Fruit fly (Drosophila melanogaster) whole organism, embryonic: ENCODE measurements around the gene Fie.
A peak's percentile ranks its signal among the peaks of the same experiment; 100 is the strongest.

Experiments
- B-H2 ChIP-seq: fragments of 200-800 bp; sonication (Bioruptor generic); optimal IDR thresholded peaks from 2 replicates; lab custom pipeline; 2018; ENCODE audit warnings: missing biosample characterization, mild to moderate bottlenecking, missing genetic modification characterization
- BEAF-32 ChIP-seq: fragments of 200-800 bp; sonication (Bioruptor generic); optimal IDR thresholded peaks from 3 replicates; lab custom pipeline; 2017; ENCODE audit warnings: missing biosample characterization, missing genetic modification characterization, mild to moderate bottlenecking, moderate library complexity, missing genetic modification reagents
- Bgb ChIP-seq: fragments of 200-800 bp; sonication (Bioruptor generic); IDR thresholded peaks from 2 replicates; pipeline ENCODE4 v1.3.6; 2022; ENCODE audit warnings: missing biosample characterization, missing genetic modification characterization; ENCODE audit not compliant: partially characterized antibody
- Blimp-1 ChIP-seq: fragments of 200-800 bp; sonication (Bioruptor generic); optimal IDR thresholded peaks from 3 replicates; lab custom pipeline; 2018; ENCODE audit warnings: missing biosample characterization, missing genetic modification characterization, mild to moderate bottlenecking, moderate library complexity, missing genetic modification reagents
- CG10209 ChIP-seq: fragments of 200-800 bp; sonication (Bioruptor generic); optimal IDR thresholded peaks from 3 replicates; lab custom pipeline; 2017; ENCODE audit warnings: missing biosample characterization, mild to moderate bottlenecking, missing genetic modification characterization, missing genetic modification reagents
- CG1024 ChIP-seq: fragments of 200-800 bp; sonication (Bioruptor generic); IDR thresholded peaks from 2 replicates; pipeline ENCODE4 v1.3.6; 2022; ENCODE audit warnings: missing biosample characterization, missing genetic modification characterization
- CG10959 ChIP-seq: fragments of 200-800 bp; sonication (Bioruptor generic); IDR thresholded peaks from 2 replicates; pipeline ENCODE4 v1.3.6; 2022; ENCODE audit warnings: missing biosample characterization, missing genetic modification characterization
- CG11560 ChIP-seq: fragments of 200-800 bp; sonication (Bioruptor generic); IDR thresholded peaks from 3 replicates; pipeline ENCODE4 v1.3.6; 2022; ENCODE audit warnings: missing biosample characterization, missing genetic modification characterization
- CG12744 ChIP-seq: fragments of 200-800 bp; sonication (Bioruptor generic); optimal IDR thresholded peaks from 2 replicates; lab custom pipeline; 2016; ENCODE audit warnings: missing biosample characterization, missing genetic modification characterization
- CG12769 ChIP-seq: fragments of 200-800 bp; sonication (Bioruptor generic); optimal IDR thresholded peaks from 2 replicates; lab custom pipeline; 2019; ENCODE audit warnings: missing biosample characterization, mild to moderate bottlenecking, missing genetic modification characterization, moderate library complexity
- CG14050 ChIP-seq: fragments of 200-800 bp; sonication (Bioruptor generic); IDR thresholded peaks from 3 replicates; pipeline ENCODE4 v1.3.6; 2022; ENCODE audit warnings: missing biosample characterization, missing genetic modification characterization
- CG16779 ChIP-seq: fragments of 200-800 bp; sonication (Bioruptor generic); IDR thresholded peaks from 2 replicates; pipeline ENCODE4 v1.3.6; 2022; ENCODE audit warnings: missing biosample characterization, missing genetic modification characterization
- CG16813 ChIP-seq: fragments of 200-800 bp; sonication (Bioruptor generic); IDR thresholded peaks from 3 replicates; pipeline ENCODE4 v1.3.6; 2022; ENCODE audit warnings: missing biosample characterization, missing genetic modification characterization; ENCODE audit not compliant: partially characterized antibody
- CG16863 ChIP-seq: fragments of 200-800 bp; sonication (Bioruptor generic); optimal IDR thresholded peaks from 3 replicates; lab custom pipeline; 2016; ENCODE audit warnings: missing biosample characterization, missing genetic modification characterization
- CG18262 ChIP-seq: fragments of 200-800 bp; optimal IDR thresholded peaks from 3 replicates; lab custom pipeline; 2019; ENCODE audit warnings: missing biosample characterization, mild to moderate bottlenecking, missing genetic modification characterization, moderate library complexity
- CG1832 ChIP-seq: fragments of 200-800 bp; sonication (Bioruptor generic); optimal IDR thresholded peaks from 2 replicates; lab custom pipeline; 2017; ENCODE audit warnings: missing biosample characterization, mild to moderate bottlenecking, missing genetic modification characterization, inconsistent platforms
- CG31365 ChIP-seq: fragments of 200-800 bp; sonication (Bioruptor generic); optimal IDR thresholded peaks from 2 replicates; lab custom pipeline; 2018; ENCODE audit warnings: missing biosample characterization, mild to moderate bottlenecking, missing genetic modification characterization
- CG32532 ChIP-seq: fragments of 200-800 bp; sonication (Bioruptor generic); IDR thresholded peaks from 2 replicates; pipeline ENCODE4 v1.3.6; 2022; ENCODE audit warnings: missing biosample characterization, missing genetic modification characterization
- CG3838 ChIP-seq: fragments of 200-800 bp; sonication (Bioruptor generic); optimal IDR thresholded peaks from 3 replicates; lab custom pipeline; 2016; ENCODE audit warnings: missing biosample characterization, missing genetic modification characterization
- CG6683 ChIP-seq: fragments of 200-800 bp; sonication (Bioruptor generic); optimal IDR thresholded peaks from 2 replicates; lab custom pipeline; 2017; ENCODE audit warnings: missing biosample characterization, mild to moderate bottlenecking, missing genetic modification characterization, missing genetic modification reagents
- CG6689 ChIP-seq: fragments of 200-800 bp; sonication (Bioruptor generic); IDR thresholded peaks from 2 replicates; pipeline ENCODE4 v1.3.6; 2022; ENCODE audit warnings: missing biosample characterization, missing genetic modification characterization
- CG8089 ChIP-seq: fragments of 200-800 bp; sonication (Bioruptor generic); optimal IDR thresholded peaks from 3 replicates; lab custom pipeline; 2016; ENCODE audit warnings: missing biosample characterization, missing genetic modification characterization
- CG8944 ChIP-seq: fragments of 200-800 bp; sonication (Bioruptor generic); optimal IDR thresholded peaks from 3 replicates; lab custom pipeline; 2016; ENCODE audit warnings: missing biosample characterization, missing genetic modification characterization
- CoRest ChIP-seq: fragments of 200-800 bp; sonication (Bioruptor generic); optimal IDR thresholded peaks from 3 replicates; lab custom pipeline; 2018; ENCODE audit warnings: missing biosample characterization, mild to moderate bottlenecking, missing genetic modification characterization, moderate library complexity
- Dip2 ChIP-seq: fragments of 200-800 bp; sonication (Bioruptor generic); IDR thresholded peaks from 2 replicates; pipeline ENCODE4 v1.3.6; 2022; ENCODE audit warnings: missing biosample characterization, missing genetic modification characterization
- Dp ChIP-seq: fragments of 200-800 bp; sonication (Bioruptor generic); optimal IDR thresholded peaks from 2 replicates; lab custom pipeline; 2018; ENCODE audit warnings: missing biosample characterization, mild to moderate bottlenecking, missing genetic modification characterization, moderate library complexity
- Gsc ChIP-seq: fragments of 200-800 bp; sonication (Bioruptor generic); IDR thresholded peaks from 2 replicates; pipeline ENCODE4 v1.3.6; 2022; ENCODE audit warnings: missing biosample characterization, missing genetic modification characterization
- Hr39 ChIP-seq: fragments of >200 bp; optimal IDR thresholded peaks from 2 replicates; lab custom pipeline; 2017
- Meics ChIP-seq: fragments of 200-800 bp; sonication (Bioruptor generic); optimal IDR thresholded peaks from 2 replicates; lab custom pipeline; 2017; ENCODE audit warnings: missing biosample characterization, mild to moderate bottlenecking, missing genetic modification characterization
- Myb ChIP-seq: fragments of 200-800 bp; sonication (Bioruptor generic); optimal IDR thresholded peaks from 2 replicates; lab custom pipeline; 2016; ENCODE audit warnings: missing biosample characterization, missing genetic modification characterization
- NFAT ChIP-seq: fragments of 200-800 bp; sonication (Bioruptor generic); IDR thresholded peaks from 2 replicates; pipeline ENCODE4 v1.3.6; 2022; ENCODE audit warnings: missing biosample characterization, missing genetic modification characterization
- NK7.1 ChIP-seq: fragments of 200-800 bp; sonication (Bioruptor generic); optimal IDR thresholded peaks from 3 replicates; lab custom pipeline; 2016; ENCODE audit warnings: missing biosample characterization, missing genetic modification characterization
- Poxn ChIP-seq: fragments of 200-800 bp; sonication (Bioruptor generic); IDR thresholded peaks from 2 replicates; pipeline ENCODE4 v1.3.6; 2022; ENCODE audit warnings: missing biosample characterization, missing genetic modification characterization
- Ravus ChIP-seq: fragments of 200-800 bp; sonication (Bioruptor generic); IDR thresholded peaks from 2 replicates; pipeline ENCODE4 v1.3.6; 2022; ENCODE audit warnings: missing biosample characterization, missing genetic modification characterization
- Six4 ChIP-seq: fragments of 200-800 bp; sonication (Bioruptor generic); optimal IDR thresholded peaks from 2 replicates; lab custom pipeline; 2016; ENCODE audit warnings: missing biosample characterization, missing genetic modification characterization
- cad ChIP-seq: fragments of >200 bp; optimal IDR thresholded peaks from 2 replicates; lab custom pipeline; 2017; ENCODE audit warnings: missing biosample characterization, missing genetic modification characterization
- chinmo ChIP-seq: fragments of 200-800 bp; sonication (Bioruptor generic); IDR thresholded peaks from 4 replicates; pipeline ENCODE4 v1.3.6; 2022; ENCODE audit warnings: missing biosample characterization, missing genetic modification characterization; ENCODE audit not compliant: partially characterized antibody
- disco-r ChIP-seq: fragments of 200-800 bp; sonication (Bioruptor generic); optimal IDR thresholded peaks from 2 replicates; lab custom pipeline; 2016; ENCODE audit warnings: missing biosample characterization, missing genetic modification characterization
- dmrt99B ChIP-seq: fragments of 200-800 bp; sonication (Bioruptor generic); optimal IDR thresholded peaks from 2 replicates; lab custom pipeline; 2018; ENCODE audit warnings: missing biosample characterization, mild to moderate bottlenecking, missing genetic modification characterization, moderate library complexity
- ewg ChIP-seq: fragments of 200-800 bp; sonication (Bioruptor generic); optimal IDR thresholded peaks from 3 replicates; lab custom pipeline; 2017; ENCODE audit warnings: mild to moderate bottlenecking, missing biosample characterization, missing genetic modification reagents, missing genetic modification characterization
- fd102C ChIP-seq: fragments of 200-800 bp; sonication (Bioruptor generic); optimal IDR thresholded peaks from 2 replicates; lab custom pipeline; 2018; ENCODE audit warnings: missing biosample characterization, mild to moderate bottlenecking, missing genetic modification characterization, moderate library complexity
- jigr1 ChIP-seq: fragments of 200-800 bp; sonication (Bioruptor generic); IDR thresholded peaks from 3 replicates; pipeline ENCODE4 v1.3.6; 2022; ENCODE audit warnings: missing biosample characterization, missing genetic modification characterization
- lilli ChIP-seq: fragments of 200-800 bp; sonication (Bioruptor generic); optimal IDR thresholded peaks from 3 replicates; lab custom pipeline; 2016; ENCODE audit warnings: missing biosample characterization, missing genetic modification characterization
- luna ChIP-seq: fragments of 200-800 bp; sonication (Bioruptor generic); optimal IDR thresholded peaks from 2 replicates; lab custom pipeline; 2016; ENCODE audit warnings: missing biosample characterization, missing genetic modification characterization
- pan ChIP-seq, 4 experiments: fragments of >200 bp in 3 of 4; fragments of 200-800 bp in 1 of 4; sonication (Bioruptor generic) in 1 of 4; optimal IDR thresholded peaks in 3 of 4; IDR thresholded peaks in 1 of 4; 2 replicates each; pipeline versions ENCODE4 v1.3.6 to Lab custom; 2017 to 2022; ENCODE audit warnings: missing biosample characterization in 2 of 4, missing genetic modification characterization in 2 of 4, mixed read lengths in 1 of 4
- row ChIP-seq: fragments of 200-800 bp; sonication (Bioruptor generic); IDR thresholded peaks from 3 replicates; pipeline ENCODE4 v1.3.6; 2022; ENCODE audit warnings: missing biosample characterization, missing genetic modification characterization
- sisA ChIP-seq: fragments of 200-800 bp; sonication (Bioruptor generic); IDR thresholded peaks from 2 replicates; pipeline ENCODE4 v1.3.6; 2022; ENCODE audit warnings: missing biosample characterization, missing genetic modification characterization
- sqz ChIP-seq: fragments of 200-800 bp; sonication (Bioruptor generic); optimal IDR thresholded peaks from 3 replicates; lab custom pipeline; 2018; ENCODE audit warnings: missing biosample characterization, mild to moderate bottlenecking, missing genetic modification characterization
- tx ChIP-seq: fragments of 200-800 bp; sonication (Bioruptor generic); optimal IDR thresholded peaks from 2 replicates; lab custom pipeline; 2016; ENCODE audit warnings: missing biosample characterization, missing genetic modification characterization
- unpg ChIP-seq: fragments of 200-800 bp; sonication (Bioruptor generic); optimal IDR thresholded peaks from 3 replicates; lab custom pipeline; 2018; ENCODE audit warnings: missing biosample characterization, mild to moderate bottlenecking, missing genetic modification characterization, moderate library complexity

The Fie gene

dm6 chr3L:3855194-3855980 is 37.0 kb upstream of the Fie start (continued):
- TF ChIP-seq unpg (GFP tag; lab: Kevin White, UChicago), result peak; percentile 63
- TF ChIP-seq CG31365 (tag; lab: Kevin White, UChicago), result no peak
- TF ChIP-seq Dp (GFP tag; lab: Kevin White, UChicago), result no peak
- no peak for TF ChIP-seq CG1832 (GFP tag; lab: Kevin White, UChicago)
- TF ChIP-seq fd102C, result peak; percentile 63
- no peak for TF ChIP-seq Hr39 (lab: Kevin White, UChicago)
- peak; percentile 65 for TF ChIP-seq ewg (GFP tag; lab: Kevin White, UChicago)
- peak; percentile 61 for TF ChIP-seq Blimp-1 (GFP tag; lab: Kevin White, UChicago)
- no peak for TF ChIP-seq Myb (GFP tag; lab: Kevin White, UChicago)
- no peak for TF ChIP-seq BEAF-32 (GFP tag; lab: Kevin White, UChicago)
- no peak for TF ChIP-seq CG8944 (GFP tag; lab: Kevin White, UChicago)
- TF ChIP-seq Dip2 (GFP tag; lab: Robert Waterston, UW), result no peak
- no peak for TF ChIP-seq Poxn (GFP tag; lab: Robert Waterston, UW)
- TF ChIP-seq CG8089 (GFP tag; lab: Kevin White, UChicago), result no peak
- TF ChIP-seq sqz (GFP tag; lab: Kevin White, UChicago), result peak; percentile 3
- peak; percentile 69 for TF ChIP-seq CoRest (tag; lab: Kevin White, UChicago)
- TF ChIP-seq CG16813 (GFP tag; lab: Robert Waterston, UW), result no peak
- no peak for TF ChIP-seq CG14050 (GFP tag; lab: Robert Waterston, UW)
- TF ChIP-seq lilli, result peak; percentile 4
- no peak for TF ChIP-seq tx (GFP tag; lab: Kevin White, UChicago)
- peak; percentile 76 for TF ChIP-seq row
- no peak for TF ChIP-seq cad (GFP tag; lab: Kevin White, UChicago)
- no peak for TF ChIP-seq jigr1
- TF ChIP-seq chinmo (GFP tag; lab: Robert Waterston, UW), result no peak
- no peak for TF ChIP-seq CG6683 (GFP tag; lab: Kevin White, UChicago)
- TF ChIP-seq CG10209 (GFP tag; lab: Kevin White, UChicago), result peak; percentile 56
- no peak for TF ChIP-seq CG16863
- no peak for TF ChIP-seq CG16779
- TF ChIP-seq CG6689 (GFP tag; lab: Robert Waterston, UW), result peak; percentile 69
- no peak for TF ChIP-seq CG3838
- no peak for TF ChIP-seq Gsc
- peak; percentile 75 for TF ChIP-seq CG18262 (tag; lab: Kevin White, UChicago)
- TF ChIP-seq CG12744, result no peak
- no peak for TF ChIP-seq Ravus
- peak; percentile 51 for TF ChIP-seq CG1024 (GFP tag; lab: Robert Waterston, UW)
- no peak for TF ChIP-seq pan (optimal IDR thresholded peaks at IDR 0.05; lab: Kevin White, UChicago)
- TF ChIP-seq pan (GFP tag; optimal IDR thresholded peaks at IDR 0.05 in 1 of 2, IDR thresholded peaks at IDR 0.05 in 1 of 2), result no peak
- peak; percentile 53 for TF ChIP-seq dmrt99B
- TF ChIP-seq Six4 (GFP tag; lab: Kevin White, UChicago), result peak; percentile 46
- TF ChIP-seq disco-r (GFP tag; lab: Kevin White, UChicago), result no peak
- TF ChIP-seq Bgb (GFP tag; lab: Robert Waterston, UW), result no peak
- no peak for TF ChIP-seq B-H2 (GFP tag; lab: Kevin White, UChicago)
- no peak for TF ChIP-seq Meics (GFP tag; lab: Kevin White, UChicago)
- TF ChIP-seq luna, result no peak
- TF ChIP-seq CG32532, result no peak
- TF ChIP-seq CG12769 (tag; lab: Kevin White, UChicago), result no peak
- TF ChIP-seq sisA (GFP tag; lab: Robert Waterston, UW), result peak; percentile 53
- TF ChIP-seq NFAT (GFP tag; lab: Robert Waterston, UW), result no peak
- TF ChIP-seq NK7.1 (GFP tag; lab: Kevin White, UChicago), result no peak
- no peak for TF ChIP-seq CG11560
- TF ChIP-seq CG10959 (GFP tag; lab: Robert Waterston, UW), result peak; percentile 71
